Fruit fly (Drosophila melanogaster): Measurements from ENCODE around the gene WRNexo.

dm6 chr3R:18393436-18393835 lies 27.5 kb upstream of the WRNexo start:
- TF ChIP-seq CTCF (optimal IDR thresholded peaks at IDR 0.05) (no peak), CG8478 (optimal IDR thresholded peaks at IDR 0.05) (no peak)

All from S2 (cell line).